Fruit fly (Drosophila melanogaster): ENCODE data around the gene Ctr9.
A peak's percentile ranks its signal among the peaks of the same experiment; 100 is the strongest.

DNA sequence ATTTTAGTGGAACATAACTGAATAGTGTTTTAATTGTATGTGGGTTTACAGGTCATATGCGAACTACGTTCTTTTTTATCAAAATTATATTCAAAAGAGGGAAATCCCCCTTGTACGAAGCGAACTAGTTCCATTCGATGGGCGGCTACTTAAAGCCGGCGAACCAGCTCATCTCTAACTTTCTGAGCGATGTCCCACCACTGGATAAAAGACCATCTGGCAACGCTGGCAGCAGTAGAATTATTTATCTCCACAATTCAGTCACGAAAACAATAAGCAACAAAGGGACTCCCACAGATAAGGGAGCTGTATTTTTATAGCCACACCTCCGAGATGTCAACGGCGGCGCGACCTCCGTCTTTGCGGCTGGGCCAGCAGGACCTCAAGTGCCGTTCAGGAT lies 11.3 kb upstream of the Ctr9 start, which contains the start of gene Rabex-5:
- TF ChIP-seq kay (GFP tag; ENCODE audit: borderline replicate concordance) (no peak), CG1620 (GFP tag; optimal IDR thresholded peaks at IDR 0.05) (peak; percentile 49), CG33017 (tag; optimal IDR thresholded peaks at IDR 0.05) (no peak), Crg-1 (GFP tag; optimal IDR thresholded peaks at IDR 0.05) (no peak), Hr96 (GFP tag; optimal IDR thresholded peaks at IDR 0.05) (no peak), CG5204 (GFP tag; optimal IDR thresholded peaks at IDR 0.05) (no peak), CG7045 (GFP tag; optimal IDR thresholded peaks at IDR 0.05) (no peak), Clk (GFP tag; optimal IDR thresholded peaks at IDR 0.05) (no peak), CG14711 (tag; optimal IDR thresholded peaks at IDR 0.05) (no peak)

Data from whole organism, adult.